Fruit fly (Drosophila melanogaster): Measurements from ENCODE around the gene Ccdc39.

Ccdc39 gene

DNA sequence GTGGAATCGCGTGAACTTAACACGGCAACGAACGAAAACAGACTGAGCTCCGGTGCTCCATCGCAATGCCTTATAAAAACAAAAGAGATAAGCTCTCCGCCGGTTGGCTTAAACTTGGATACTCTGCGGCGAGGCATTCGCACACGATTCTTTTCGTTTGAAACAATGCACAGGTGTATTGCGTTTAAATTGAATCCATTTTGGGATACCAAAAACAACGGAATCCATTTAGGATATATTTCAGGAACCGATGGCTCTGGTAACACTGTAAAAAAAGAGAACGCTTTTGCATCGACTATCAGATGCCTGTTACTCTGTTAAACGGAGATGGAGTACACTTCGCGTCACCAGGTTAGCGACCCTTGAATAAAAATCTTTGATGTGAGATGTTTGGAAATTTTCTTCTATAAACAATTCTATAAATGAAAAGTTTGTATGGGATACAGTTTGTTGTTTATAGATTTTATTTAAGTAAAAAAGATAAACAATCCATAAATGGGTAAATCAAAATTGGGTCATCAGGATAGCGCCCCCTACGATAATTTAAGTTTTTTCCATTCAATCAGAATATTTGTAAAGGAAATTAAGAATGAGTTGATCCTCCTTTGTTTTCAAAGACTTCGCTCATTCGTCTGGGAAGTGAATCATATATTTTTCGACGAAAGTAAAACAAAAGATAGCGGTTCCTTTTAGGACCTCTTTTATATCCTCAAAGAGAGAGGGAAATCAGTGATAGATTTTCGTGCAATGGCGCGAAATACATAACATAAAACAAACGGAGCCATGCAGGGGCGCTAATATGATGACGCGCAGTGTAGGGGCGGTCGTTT is 52.5 kb downstream of the Ccdc39 start, which contains the start of gene Nep2 (continued):
- TF ChIP-seq CG31441 (GFP tag; IDR thresholded peaks at IDR 0.05) (peak; percentile 34; the same call in 1 of the 2 replicates), CG10366 (GFP tag; IDR thresholded peaks at IDR 0.05) (no peak), Oli (tag; optimal IDR thresholded peaks at IDR 0.05) (peak; percentile 36), hkb (optimal IDR thresholded peaks at IDR 0.05) (no peak), hkb (GFP tag; IDR thresholded peaks at IDR 0.05) (no peak), Antp (GFP tag; optimal IDR thresholded peaks at IDR 0.05) (no peak), gcm2 (GFP tag; optimal IDR thresholded peaks at IDR 0.05) (no peak), otp (GFP tag; IDR thresholded peaks at IDR 0.05) (no peak), rib (GFP tag; IDR thresholded peaks at IDR 0.05) (no peak), zfh1 (GFP tag; IDR thresholded peaks at IDR 0.05) (0 out of 3 replicates have a peak, but pooled peaks have one; percentile 26), CG3995 (GFP tag; optimal IDR thresholded peaks at IDR 0.05) (no peak), CG11504 (tag; optimal IDR thresholded peaks at IDR 0.05) (peak; percentile 57), HHEX (GFP tag; optimal IDR thresholded peaks at IDR 0.05) (no peak), CG34422 (GFP tag; IDR thresholded peaks at IDR 0.05) (0 out of 3 replicates have a peak, but pooled peaks have one; percentile 12), repo (GFP tag; optimal IDR thresholded peaks at IDR 0.05) (no peak), Blimp-1 (GFP tag; optimal IDR thresholded peaks at IDR 0.05) (peak; percentile 23), Atf3 (GFP tag; optimal IDR thresholded peaks at IDR 0.05) (peak; percentile 17), jigr1 (GFP tag; IDR thresholded peaks at IDR 0.05) (no peak), toy (GFP tag; IDR thresholded peaks at IDR 0.05) (no peak), ase (GFP tag; IDR thresholded peaks at IDR 0.05) (no peak), lilli (GFP tag; optimal IDR thresholded peaks at IDR 0.05) (peak; percentile 29), tna (GFP tag; IDR thresholded peaks at IDR 0.05; ENCODE audit: partially characterized antibody) (peak; percentile 83), ham (GFP tag; IDR thresholded peaks at IDR 0.05) (no peak), pita (GFP tag; optimal IDR thresholded peaks at IDR 0.05) (no peak), HLH3B (GFP tag; IDR thresholded peaks at IDR 0.05) (no peak), slou (GFP tag; optimal IDR thresholded peaks at IDR 0.05) (no peak), prd (optimal IDR thresholded peaks at IDR 0.05) (no peak), prd (GFP tag; IDR thresholded peaks at IDR 0.05) (no peak), E2f2 (GFP tag; IDR thresholded peaks at IDR 0.05) (no peak), CG9437 (GFP tag; optimal IDR thresholded peaks at IDR 0.05) (peak; percentile 61), dati (GFP tag; IDR thresholded peaks at IDR 0.05) (no peak), CG3726 (GFP tag; IDR thresholded peaks at IDR 0.05) (no peak), z (GFP tag; IDR thresholded peaks at IDR 0.05) (no peak), salm (tag; optimal IDR thresholded peaks at IDR 0.05) (no peak), CG18764 (GFP tag; optimal IDR thresholded peaks at IDR 0.05) (no peak), CG10321 (GFP tag; IDR thresholded peaks at IDR 0.05) (no peak), CG11723 (GFP tag; optimal IDR thresholded peaks at IDR 0.05) (no peak), CG3838 (GFP tag; optimal IDR thresholded peaks at IDR 0.05) (no peak), jing (GFP tag; optimal IDR thresholded peaks at IDR 0.05) (no peak), CG7357 (GFP tag; IDR thresholded peaks at IDR 0.05) (no peak), CG13424 (tag; optimal IDR thresholded peaks at IDR 0.05) (no peak), CG17361 (GFP tag; IDR thresholded peaks at IDR 0.05) (peak; percentile 77), Spps (tag; optimal IDR thresholded peaks at IDR 0.05) (no peak), MBD-R2 (GFP tag; IDR thresholded peaks at IDR 0.05) (no peak), NFAT (GFP tag; IDR thresholded peaks at IDR 0.05) (no peak), Deaf1 (tag; optimal IDR thresholded peaks at IDR 0.05) (no peak), CG14014 (GFP tag; IDR thresholded peaks at IDR 0.05) (0 out of 2 replicates have a peak, but pooled peaks have one; percentile 8), Xrp1 (GFP tag; IDR thresholded peaks at IDR 0.05) (no peak), amos (GFP tag; IDR thresholded peaks at IDR 0.05; ENCODE audit: partially characterized antibody) (no peak; the same call in 1 of the 2 replicates), CG17328 (GFP tag; IDR thresholded peaks at IDR 0.05) (no peak), crol (GFP tag; IDR thresholded peaks at IDR 0.05) (no peak), Jarid2 (GFP tag; optimal IDR thresholded peaks at IDR 0.05) (no peak)
